Fruit fly (Drosophila melanogaster) S2 (cell line): ENCODE measurements around the gene ppk5.

Experiments
- CG8478 ChIP-seq: fragments of >200 bp; optimal IDR thresholded peaks from 2 replicates; lab custom pipeline; 2018
- CTCF ChIP-seq, 2 experiments: fragments of >200 bp; optimal IDR thresholded peaks; 2 replicates each; lab custom pipeline; 2018

- TF ChIP-seq CG8478 (lab: Kevin White, UChicago) (no peak), CTCF (optimal IDR thresholded peaks at IDR 0.05; lab: Kevin White, UChicago) (no peak)
Measured at dm6 chr3L:21529108-21529507, 5.4 kb upstream of the ppk5 start, which contains the start of gene Arv1.
